Fruit fly (Drosophila melanogaster) whole organism, wandering third instar larva: Measurements from ENCODE around the gene TfIIS.
A peak's percentile ranks its signal among the peaks of the same experiment; 100 is the strongest.

Experiments
- Abd-B ChIP-seq: fragments of >200 bp; optimal IDR thresholded peaks from 2 replicates; lab custom pipeline; 2017; ENCODE audit warnings: missing biosample characterization, missing genetic modification characterization
- CG32264 ChIP-seq: fragments of 200-800 bp; sonication (Bioruptor generic); optimal IDR thresholded peaks from 2 replicates; lab custom pipeline; 2016; ENCODE audit warnings: missing biosample characterization, missing genetic modification characterization
- CG9705 ChIP-seq: fragments of 200-800 bp; sonication (Bioruptor generic); optimal IDR thresholded peaks from 2 replicates; lab custom pipeline; 2018; ENCODE audit warnings: missing biosample characterization, mild to moderate bottlenecking, missing genetic modification characterization
- CrebA ChIP-seq: fragments of 200-800 bp; sonication (Bioruptor generic); optimal IDR thresholded peaks from 2 replicates; lab custom pipeline; 2016; ENCODE audit warnings: missing biosample characterization, mild to moderate bottlenecking, missing genetic modification characterization, borderline replicate concordance
- Dfd ChIP-seq: fragments of >200 bp; optimal IDR thresholded peaks from 2 replicates; lab custom pipeline; 2017; ENCODE audit warnings: missing biosample characterization, missing genetic modification characterization
- Dif ChIP-seq: fragments of 200-275, 200-300 bp; sonication (Bioruptor generic); optimal IDR thresholded peaks from 2 replicates; lab custom pipeline; 2018; ENCODE audit warnings: missing biosample characterization, missing genetic modification characterization; ENCODE audit not compliant: partially characterized antibody
- GATAd ChIP-seq: sonication (Bioruptor generic); optimal IDR thresholded peaks from 2 replicates; lab custom pipeline; 2016; ENCODE audit warnings: missing biosample characterization, missing genetic modification characterization
- Hnf4 ChIP-seq: fragments of 200-800 bp; sonication (Bioruptor generic); optimal IDR thresholded peaks from 2 replicates; lab custom pipeline; 2016; ENCODE audit warnings: missing biosample characterization, mild to moderate bottlenecking, missing genetic modification characterization
- Hr78 ChIP-seq: fragments of >200 bp; optimal IDR thresholded peaks from 2 replicates; lab custom pipeline; 2017; ENCODE audit warnings: missing biosample characterization, missing genetic modification characterization
- Hr83 ChIP-seq: fragments of 200-300 bp; sonication (Bioruptor generic); optimal IDR thresholded peaks from 2 replicates; lab custom pipeline; 2016; ENCODE audit warnings: missing biosample characterization, mild to moderate bottlenecking, missing genetic modification characterization, moderate library complexity; ENCODE audit not compliant: poor library complexity, severe bottlenecking
- Jra ChIP-seq: sonication (Bioruptor generic); optimal IDR thresholded peaks from 2 replicates; lab custom pipeline; 2016; ENCODE audit warnings: missing biosample characterization, missing genetic modification characterization
- Mio ChIP-seq: sonication (Bioruptor generic); optimal IDR thresholded peaks from 2 replicates; lab custom pipeline; 2016; ENCODE audit warnings: missing biosample characterization, missing genetic modification characterization
- Myc ChIP-seq: fragments of >200 bp; optimal IDR thresholded peaks from 2 replicates; lab custom pipeline; 2017
- N ChIP-seq: fragments of >200 bp; optimal IDR thresholded peaks from 2 replicates; lab custom pipeline; 2018; ENCODE audit warnings: missing biosample characterization, missing external identifiers, missing genetic modification characterization
- OdsH ChIP-seq: fragments of 200-800 bp; sonication (Bioruptor generic); optimal IDR thresholded peaks from 2 replicates; lab custom pipeline; 2016; ENCODE audit warnings: missing biosample characterization, mild to moderate bottlenecking, missing genetic modification characterization
- Rel ChIP-seq, 2 experiments: fragments of 200-800 bp; sonication (Bioruptor generic) in 1 of 2; optimal IDR thresholded peaks; 2 replicates in 1 of 2; 3 replicates in 1 of 2; lab custom pipeline; 2016 to 2019; ENCODE audit warnings: mild to moderate bottlenecking in 2 of 2, missing biosample characterization in 2 of 2, missing genetic modification characterization in 2 of 2, moderate library complexity in 1 of 2
- Vsx2 ChIP-seq: fragments of 200-300, 225-300 bp; sonication (Bioruptor generic); optimal IDR thresholded peaks from 2 replicates; lab custom pipeline; 2018; ENCODE audit warnings: missing biosample characterization, missing genetic modification characterization; ENCODE audit not compliant: partially characterized antibody
- br ChIP-seq: fragments of 200-800 bp; sonication (Bioruptor generic); optimal IDR thresholded peaks from 2 replicates; lab custom pipeline; 2016; ENCODE audit warnings: missing biosample characterization, missing genetic modification characterization
- brk ChIP-seq: fragments of 200-800 bp; sonication (Bioruptor generic); optimal IDR thresholded peaks from 2 replicates; lab custom pipeline; 2016; ENCODE audit warnings: missing biosample characterization, mild to moderate bottlenecking, missing genetic modification characterization
- dl ChIP-seq, 2 experiments: fragments of 175-275, 200-275 bp in 1 of 2; fragments of 200-275 bp in 1 of 2; sonication (Bioruptor generic); optimal IDR thresholded peaks; lab custom pipeline; 2018; ENCODE audit warnings: mild to moderate bottlenecking in 2 of 2, missing biosample characterization in 2 of 2, missing genetic modification characterization in 2 of 2, moderate library complexity in 2 of 2; ENCODE audit not compliant: partially characterized antibody in 2 of 2, insufficient read depth in 1 of 2
- dmrt93B ChIP-seq: fragments of 200-800 bp; sonication (Bioruptor generic); optimal IDR thresholded peaks from 2 replicates; lab custom pipeline; 2018; ENCODE audit warnings: missing biosample characterization, mild to moderate bottlenecking, missing genetic modification characterization
- dsf ChIP-seq: sonication (Bioruptor generic); optimal IDR thresholded peaks from 2 replicates; lab custom pipeline; 2016; ENCODE audit warnings: missing biosample characterization, missing genetic modification characterization, borderline replicate concordance
- ey ChIP-seq: fragments of 200-800 bp; sonication (Bioruptor generic); optimal IDR thresholded peaks from 2 replicates; lab custom pipeline; 2016; ENCODE audit warnings: missing biosample characterization, missing genetic modification characterization
- fru ChIP-seq: fragments of 200-800 bp; sonication (Bioruptor generic); optimal IDR thresholded peaks from 3 replicates; lab custom pipeline; 2016; ENCODE audit warnings: missing biosample characterization, mild to moderate bottlenecking, missing genetic modification characterization
- h ChIP-seq: fragments of 200-800 bp; sonication (Bioruptor generic); optimal IDR thresholded peaks from 3 replicates; lab custom pipeline; 2016; ENCODE audit warnings: missing biosample characterization, mild to moderate bottlenecking, missing genetic modification characterization
- jim ChIP-seq: fragments of 175-275, 200-325 bp; sonication (Bioruptor generic); optimal IDR thresholded peaks from 2 replicates; lab custom pipeline; 2016; ENCODE audit warnings: missing biosample characterization, mild to moderate bottlenecking, missing genetic modification characterization
- lola ChIP-seq: fragments of >200 bp; optimal IDR thresholded peaks from 2 replicates; lab custom pipeline; 2017; ENCODE audit warnings: missing biosample characterization, missing genetic modification characterization
- pan ChIP-seq: fragments of >200 bp; optimal IDR thresholded peaks from 2 replicates; lab custom pipeline; 2017
- psq ChIP-seq: fragments of 200-800 bp; sonication (Bioruptor generic); optimal IDR thresholded peaks from 3 replicates; lab custom pipeline; 2017; ENCODE audit warnings: missing biosample characterization, mild to moderate bottlenecking, missing genetic modification characterization, moderate library complexity
- rgr ChIP-seq: fragments of 200-800 bp; sonication (Bioruptor generic); optimal IDR thresholded peaks from 3 replicates; lab custom pipeline; 2016; ENCODE audit warnings: missing biosample characterization, mild to moderate bottlenecking, missing genetic modification characterization
- sage ChIP-seq: fragments of 200-800 bp; sonication (Bioruptor generic); optimal IDR thresholded peaks from 2 replicates; lab custom pipeline; 2016; ENCODE audit warnings: missing biosample characterization, mild to moderate bottlenecking, missing genetic modification characterization
- sv ChIP-seq: fragments of 200-800 bp; sonication (Bioruptor generic); optimal IDR thresholded peaks from 3 replicates; lab custom pipeline; 2016; ENCODE audit warnings: missing biosample characterization, missing genetic modification characterization
- tai ChIP-seq: sonication (Bioruptor generic); optimal IDR thresholded peaks from 2 replicates; lab custom pipeline; 2016; ENCODE audit warnings: missing biosample characterization, missing genetic modification characterization
- usp ChIP-seq: fragments of >200 bp; optimal IDR thresholded peaks from 2 replicates; lab custom pipeline; 2017; ENCODE audit warnings: missing biosample characterization, missing genetic modification characterization
- woc ChIP-seq: sonication (Bioruptor generic); optimal IDR thresholded peaks from 2 replicates; lab custom pipeline; 2016; ENCODE audit warnings: missing biosample characterization, mild to moderate bottlenecking, missing genetic modification characterization

The TfIIS gene

DNA sequence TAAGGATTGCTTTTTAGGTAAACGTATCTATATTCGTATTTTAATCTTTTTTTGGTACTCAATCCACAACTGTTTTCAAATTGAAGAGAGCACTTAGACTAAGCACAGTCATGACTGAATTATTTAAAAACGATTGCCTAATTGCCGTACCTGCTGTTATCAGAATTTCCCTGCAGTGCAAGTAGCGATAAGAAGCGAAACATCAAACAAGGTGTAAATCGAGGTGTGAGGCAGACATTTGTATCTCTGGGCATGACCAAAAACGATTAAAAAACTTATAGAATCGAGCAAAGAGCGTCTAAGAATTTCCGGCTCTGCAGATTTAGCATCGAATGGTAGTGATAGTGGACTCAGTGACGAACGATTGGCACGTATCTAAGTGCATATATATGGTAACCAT lies 5.5 kb downstream of the TfIIS start:
- TF ChIP-seq Hr78 (GFP tag; lab: Kevin White, UChicago) (no peak), Vsx2 (GFP tag; lab: Kevin White, UChicago) (no peak), sv (GFP tag; lab: Kevin White, UChicago) (no peak), OdsH (GFP tag; lab: Kevin White, UChicago) (no peak), psq (GFP tag; lab: Kevin White, UChicago) (no peak), N (no peak), Abd-B (GFP tag; lab: Kevin White, UChicago) (no peak), sage (no peak), fru (GFP tag; lab: Kevin White, UChicago) (no peak)

DNA sequence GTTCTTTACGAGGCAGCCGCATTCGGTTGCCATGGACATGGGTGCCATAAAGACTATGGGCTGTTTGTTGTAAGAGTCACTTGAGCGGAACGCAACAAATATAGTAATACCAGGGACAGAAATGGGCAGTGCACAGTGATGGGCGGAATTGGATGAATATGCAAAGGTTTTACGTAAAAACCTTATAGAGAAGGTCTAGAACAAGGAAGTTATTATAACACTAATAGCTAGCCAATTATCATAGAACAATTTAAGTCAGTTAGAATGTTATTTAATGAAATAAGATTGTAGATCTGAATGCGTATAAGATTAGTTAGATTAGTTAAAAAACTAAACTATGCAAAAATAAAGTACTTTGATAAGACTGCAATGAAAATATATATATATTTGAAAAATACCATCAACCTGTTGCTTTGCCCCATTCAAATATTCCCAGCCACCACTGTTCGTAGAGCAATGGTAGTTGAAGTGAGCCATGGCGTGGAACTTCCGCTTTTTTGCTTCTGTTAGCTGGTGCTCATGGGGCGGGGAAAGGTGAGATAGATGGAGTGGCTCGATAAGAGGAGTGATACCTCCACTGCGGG lies 7.7 kb downstream of the TfIIS start:
- TF ChIP-seq usp (GFP tag; lab: Kevin White, UChicago) (no peak), Vsx2 (GFP tag; lab: Kevin White, UChicago) (no peak), woc (no peak), Jra (GFP tag; lab: Kevin White, UChicago) (no peak), Dif (GFP tag; lab: Kevin White, UChicago) (no peak)

DNA sequence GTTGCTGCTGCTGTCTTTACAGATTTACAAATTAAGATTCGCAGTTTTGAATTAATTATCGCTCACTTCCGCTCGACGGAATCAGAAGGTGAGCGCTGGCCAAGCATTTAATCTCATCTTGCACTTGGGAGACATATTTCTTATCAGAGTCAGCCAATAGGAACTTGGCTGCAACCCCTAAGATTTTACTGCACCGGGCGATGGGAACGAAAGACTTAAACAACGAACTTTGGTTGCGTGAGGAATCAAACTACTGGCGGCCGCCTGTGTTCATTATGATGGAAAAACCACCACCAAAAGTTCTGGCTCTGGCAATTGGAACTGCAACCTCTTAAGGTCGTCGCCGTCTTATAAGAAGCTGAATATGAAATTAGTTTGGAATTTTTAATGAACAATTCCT lies 16.8 kb downstream of the TfIIS start:
- TF ChIP-seq dmrt93B (no peak), ey (no peak), sage (no peak), rgr (GFP tag; lab: Kevin White, UChicago) (no peak), Dif (GFP tag; lab: Kevin White, UChicago) (no peak), Dfd (GFP tag; lab: Kevin White, UChicago) (no peak), usp (GFP tag; lab: Kevin White, UChicago) (no peak), CG32264 (GFP tag; lab: Kevin White, UChicago) (no peak), woc (no peak), Hnf4 (GFP tag; lab: Kevin White, UChicago) (no peak), Hr78 (GFP tag; lab: Kevin White, UChicago) (no peak), Myc (no peak), OdsH (GFP tag; lab: Kevin White, UChicago) (no peak), dl (GFP tag; optimal IDR thresholded peaks at IDR 0.05; lab: Kevin White, UChicago; ENCODE audit: insufficient read depth in 1 of 2, partially characterized antibody in 2 of 2) (no peak)

DNA sequence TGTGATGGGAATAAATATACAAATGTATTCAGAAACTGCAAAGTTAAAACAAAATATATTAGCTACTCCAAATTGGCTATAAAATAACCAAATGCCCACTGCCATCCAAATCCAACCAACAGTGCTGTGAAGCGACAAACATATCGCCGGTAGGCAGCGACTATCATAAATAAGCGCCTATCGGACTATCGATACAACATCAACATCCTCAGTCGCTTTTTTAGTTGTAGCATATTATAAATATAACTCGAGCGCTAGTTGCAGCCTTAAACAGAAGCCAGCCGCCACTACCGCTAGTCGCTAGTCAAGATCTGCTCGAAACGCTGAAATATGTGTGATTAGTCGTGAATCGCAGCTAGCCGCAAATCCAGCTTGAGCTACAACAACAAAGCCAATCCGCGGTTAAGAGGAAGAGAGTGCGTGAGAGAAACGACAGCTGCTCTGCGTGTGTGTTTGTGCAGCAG lies 21.2 kb downstream of the TfIIS start:
- TF ChIP-seq h (GFP tag; lab: Kevin White, UChicago) (peak; percentile 48), rgr (GFP tag; lab: Kevin White, UChicago) (no peak), Dfd (GFP tag; lab: Kevin White, UChicago) (no peak), dsf (peak; percentile 22), Hr83 (GFP tag; lab: Kevin White, UChicago) (peak; percentile 77), Myc (peak; percentile 90), psq (GFP tag; lab: Kevin White, UChicago) (peak; percentile 6), CG9705 (GFP tag; lab: Kevin White, UChicago) (peak; percentile 46), ey (peak; percentile 5), br (GFP tag; lab: Kevin White, UChicago) (peak; percentile 36), Jra (GFP tag; lab: Kevin White, UChicago) (peak; percentile 22), sage (peak; percentile 25), pan (lab: Kevin White, UChicago) (no peak), woc (peak; percentile 88), Dif (GFP tag; lab: Kevin White, UChicago) (no peak)
- TF ChIP-seq, all 38 proteins: peak for 11

DNA sequence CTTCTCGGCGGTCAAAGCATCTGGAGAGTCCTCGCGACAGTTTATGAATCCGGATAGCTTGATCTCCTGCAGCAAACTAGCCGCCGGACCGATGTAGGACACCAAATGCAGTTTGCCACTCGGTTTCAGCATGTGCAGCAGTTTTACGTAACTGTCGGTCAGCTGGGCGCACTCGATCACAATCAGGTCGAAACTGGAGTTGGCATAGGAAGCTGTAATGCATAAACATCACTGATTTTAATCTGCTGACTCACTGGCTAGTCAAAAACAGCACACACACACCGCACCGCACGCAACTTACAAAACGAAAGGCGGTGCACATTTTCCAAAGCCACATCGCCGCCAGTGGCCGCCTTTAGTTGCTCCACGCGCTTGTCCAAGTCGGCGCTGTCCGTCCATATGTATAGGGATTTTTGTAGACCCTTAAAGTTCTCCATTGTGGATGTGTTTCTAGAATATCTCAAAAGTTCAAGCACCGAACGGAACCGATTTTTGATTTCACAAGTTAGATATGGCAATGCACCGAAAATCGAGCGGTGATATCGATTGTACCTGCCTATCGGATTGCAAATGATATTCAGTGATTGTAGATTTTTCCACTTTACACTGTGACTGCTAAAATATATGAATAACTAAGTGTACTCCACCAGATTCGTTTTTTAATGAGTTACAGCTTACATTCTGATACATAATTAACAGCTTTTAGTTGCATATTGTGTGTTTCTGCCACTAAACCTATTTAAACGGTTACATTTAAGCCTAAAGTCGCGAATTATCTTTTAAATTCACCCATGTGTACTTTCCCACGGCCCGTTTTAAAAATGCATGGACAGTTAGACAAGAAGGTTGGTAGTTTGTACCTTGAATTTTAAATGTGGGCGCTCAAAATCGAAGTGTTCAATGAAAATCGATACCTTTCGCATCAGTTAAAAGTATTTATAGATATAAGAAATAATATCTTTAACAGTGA lies 21.9 kb downstream of the TfIIS start, which contains the start of gene CIAPIN1:
Gene CIAPIN1, minus strand, starts transcription at position 523 of the 970 bp plus-strand sequence.
- TF ChIP-seq fru (GFP tag; lab: Kevin White, UChicago), result no peak
- TF ChIP-seq N, result no peak
- no peak for TF ChIP-seq lola
- TF ChIP-seq CG32264 (GFP tag; lab: Kevin White, UChicago), result no peak
- TF ChIP-seq jim (GFP tag; lab: Kevin White, UChicago), result no peak
- no peak for TF ChIP-seq Mio (GFP tag; lab: Kevin White, UChicago)
- TF ChIP-seq h (GFP tag; lab: Kevin White, UChicago), result no peak
- TF ChIP-seq Jra (GFP tag; lab: Kevin White, UChicago), result no peak
- no peak for TF ChIP-seq tai (GFP tag; lab: Kevin White, UChicago)
- TF ChIP-seq GATAd, result no peak
- no peak for TF ChIP-seq sv (GFP tag; lab: Kevin White, UChicago)
- no peak for TF ChIP-seq CrebA (GFP tag; lab: Kevin White, UChicago)
- no peak for TF ChIP-seq Hr83 (GFP tag; lab: Kevin White, UChicago)
- TF ChIP-seq Rel (GFP tag; optimal IDR thresholded peaks at IDR 0.05; lab: Kevin White, UChicago), result no peak
- no peak for TF ChIP-seq Rel (tag; optimal IDR thresholded peaks at IDR 0.05; lab: Kevin White, UChicago)
- no peak for TF ChIP-seq Dfd (GFP tag; lab: Kevin White, UChicago)
- no peak for TF ChIP-seq br (GFP tag; lab: Kevin White, UChicago)
- TF ChIP-seq sage, result no peak
- TF ChIP-seq brk (GFP tag; lab: Kevin White, UChicago), result no peak
